Fruit fly (Drosophila melanogaster) ovary, adult (tissue): ENCODE data around the gene CG13679.

Source experiments
- CG17801 ChIP-seq: fragments of 200-800 bp; optimal IDR thresholded peaks from 2 replicates; lab custom pipeline; 2019; ENCODE audit warnings: missing biosample characterization, mild to moderate bottlenecking, missing genetic modification characterization, moderate library complexity; ENCODE audit not compliant: partially characterized antibody

CG13679 gene

DNA sequence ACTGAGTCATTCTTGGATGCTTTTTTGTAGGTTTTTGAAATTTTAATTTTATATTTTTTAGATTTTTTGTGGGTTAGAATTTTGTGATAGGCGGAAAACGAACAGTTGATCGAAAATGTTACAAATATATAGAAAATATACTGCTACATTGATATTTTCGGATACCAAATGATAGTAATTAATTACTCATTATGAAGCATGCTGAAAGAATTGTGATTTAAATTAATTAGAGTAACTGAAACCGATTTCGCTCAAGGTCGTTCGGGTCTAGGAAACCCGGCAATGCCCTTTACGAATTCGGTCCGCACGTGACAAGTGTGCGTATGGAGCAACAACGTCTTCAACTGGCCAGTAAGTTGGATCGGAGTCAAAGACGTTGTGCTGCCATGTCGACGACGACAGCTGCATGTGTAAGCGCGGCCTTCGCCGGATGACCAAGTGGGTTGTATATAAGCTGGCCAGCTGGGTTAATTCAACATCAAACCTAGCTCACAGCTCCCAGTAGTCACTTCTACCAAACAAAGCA, at the start of gene CG13679, which contains the start of gene CG7366:
TSS of gene CG13679 (plus strand) at position 476 of the 526 bp plus-strand sequence.
TSS of gene CG7366 (minus strand) at position 101 of the 526 bp plus-strand sequence.
- TF ChIP-seq CG17801 (GFP tag; lab: Kevin White, UChicago) = no peak

DNA sequence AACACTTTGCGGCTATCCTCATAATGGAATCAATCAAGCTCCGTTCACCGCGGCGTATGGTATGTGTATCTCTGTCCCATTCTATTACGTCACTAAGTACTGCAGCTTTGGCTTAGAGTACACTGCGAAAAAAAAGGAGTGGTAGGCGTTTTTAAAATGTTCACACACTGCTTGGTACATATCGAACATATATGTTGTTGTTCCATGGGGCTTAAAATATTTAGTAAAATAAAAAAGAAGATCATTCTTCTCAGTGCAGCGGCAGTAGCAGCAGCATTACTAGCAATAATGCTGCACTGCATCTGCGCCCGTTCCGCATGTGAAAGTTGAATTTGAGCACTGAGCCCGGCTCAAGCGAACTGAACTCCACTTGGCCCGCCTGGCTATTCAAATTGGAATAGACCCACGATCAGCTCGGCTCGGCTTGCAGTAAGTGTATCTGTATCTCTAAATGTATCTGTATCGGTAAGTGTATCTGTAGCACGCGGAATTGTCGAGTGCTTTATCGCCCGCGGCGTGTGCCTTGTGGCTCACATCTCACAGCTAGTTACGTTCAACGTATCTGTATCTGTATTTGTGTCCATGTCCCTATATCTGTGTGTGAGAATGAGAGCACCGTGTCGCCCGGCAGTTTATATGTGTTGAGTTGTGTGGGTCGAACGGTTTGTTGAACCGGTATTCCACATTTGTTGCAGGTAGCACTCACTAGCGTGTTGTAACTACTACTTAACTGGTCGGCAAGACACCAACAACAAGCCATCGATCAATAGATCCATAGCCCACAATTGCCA, 49.2 kb upstream of the CG13679 start:
- no peak for TF ChIP-seq CG17801 (GFP tag; lab: Kevin White, UChicago)

DNA sequence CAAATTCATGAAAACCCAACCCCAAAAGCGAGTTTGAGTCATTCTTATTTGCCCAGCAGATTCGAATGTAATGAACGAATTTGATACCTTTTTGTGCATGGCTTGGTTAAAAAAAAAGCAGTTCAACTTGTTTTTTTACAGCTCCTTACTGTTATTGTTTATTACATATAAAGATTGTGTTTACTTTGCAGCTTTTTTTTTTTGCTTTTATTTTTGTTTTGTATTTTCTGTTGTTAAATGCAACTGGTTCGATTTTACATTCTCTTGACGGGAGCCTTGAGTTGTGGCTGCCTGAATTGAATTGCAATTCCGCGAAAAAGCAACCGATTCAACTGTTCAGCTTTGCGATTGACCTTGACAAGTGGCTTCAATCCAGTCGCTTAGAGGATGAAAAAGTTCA, 48.0 kb upstream of the CG13679 start:
- TF ChIP-seq CG17801 (GFP tag; lab: Kevin White, UChicago) = no peak

DNA sequence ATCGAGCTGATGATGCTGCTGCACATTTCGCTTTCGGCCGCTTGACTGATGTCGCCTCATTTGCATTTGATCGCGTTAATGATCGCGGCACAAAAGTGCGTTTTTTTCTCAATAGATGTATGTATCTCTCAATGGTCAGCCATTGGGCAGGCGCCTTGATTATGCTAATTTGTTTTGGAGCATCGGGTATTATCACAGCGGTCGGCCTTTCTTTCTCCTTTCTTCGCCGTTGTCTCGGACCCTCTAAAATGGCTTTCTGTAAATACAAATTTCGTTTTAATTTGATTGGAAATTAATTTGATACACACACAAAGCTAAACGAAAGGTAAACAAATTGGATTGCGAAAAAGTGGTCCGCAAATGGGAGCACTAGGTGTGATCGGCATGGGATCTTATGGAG, 47.3 kb upstream of the CG13679 start:
- no peak for TF ChIP-seq CG17801 (GFP tag; lab: Kevin White, UChicago)

DNA sequence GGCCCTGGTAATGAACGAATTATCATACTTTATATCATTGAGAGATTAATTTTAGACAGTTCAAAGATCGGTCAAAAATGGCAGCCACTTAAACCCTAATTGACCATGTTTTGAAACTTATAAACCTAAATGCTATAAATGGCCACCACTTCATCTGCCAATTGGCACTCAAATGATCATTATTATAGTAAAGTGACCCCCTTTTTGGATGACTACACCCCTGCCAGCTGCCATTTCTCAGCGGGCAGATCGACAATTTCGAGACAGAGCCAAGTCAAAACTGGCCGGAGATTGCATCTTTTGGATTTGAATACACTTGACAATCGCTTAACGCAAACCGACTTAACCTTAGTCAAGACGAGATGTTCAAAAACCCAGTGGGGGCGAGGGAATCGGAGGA, 46.4 kb upstream of the CG13679 start:
- no peak for TF ChIP-seq CG17801 (GFP tag; lab: Kevin White, UChicago)

DNA sequence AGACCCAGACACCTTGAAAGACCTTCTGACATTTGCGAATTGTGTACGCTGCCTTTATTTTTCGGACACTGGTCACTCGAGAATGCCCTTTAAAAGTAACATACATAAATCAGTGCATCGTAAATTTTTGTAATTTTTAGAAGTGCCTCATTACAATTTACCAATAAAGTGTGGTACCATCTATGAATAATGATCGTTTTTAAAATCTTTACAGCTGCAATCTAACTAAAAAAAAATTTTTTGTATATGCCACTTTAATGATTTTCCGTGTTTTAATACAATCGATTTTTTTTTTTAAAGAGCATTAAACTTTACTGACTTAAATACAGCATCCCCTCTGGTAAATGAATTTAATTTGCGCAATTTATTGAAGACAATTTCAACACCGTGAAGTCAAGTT, 45.5 kb upstream of the CG13679 start:
- no peak for TF ChIP-seq CG17801 (GFP tag; lab: Kevin White, UChicago)

DNA sequence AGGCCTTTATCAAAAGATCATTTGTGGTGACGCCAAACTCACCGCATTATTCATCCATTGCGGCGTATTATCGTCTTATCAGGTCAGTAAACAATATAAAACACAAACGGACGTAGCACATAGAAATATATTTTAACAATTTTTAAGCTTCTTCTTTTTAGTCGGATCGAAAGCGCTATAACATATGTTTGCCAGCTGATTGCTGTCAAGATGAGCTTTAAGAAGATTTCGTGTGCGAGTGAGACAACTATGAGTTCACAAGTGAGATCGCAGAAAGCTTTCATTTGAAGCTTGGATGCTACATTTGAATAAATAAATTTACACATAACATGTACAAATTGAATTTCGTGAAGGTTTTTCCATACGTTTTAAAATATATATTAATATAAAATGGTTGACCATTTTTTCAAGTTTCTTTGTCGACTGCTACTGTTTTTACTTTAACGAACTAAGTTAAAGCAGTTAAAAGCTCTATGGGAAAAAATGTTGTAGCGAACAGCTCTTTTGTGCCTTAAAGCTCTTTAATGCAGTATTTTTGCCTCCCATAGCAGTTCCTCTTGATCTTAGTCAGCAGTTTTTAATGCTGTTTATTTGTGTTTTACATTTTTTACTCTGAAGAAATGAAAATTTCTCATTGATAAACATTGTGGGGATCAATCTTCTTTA, 43.7 kb upstream of the CG13679 start, which contains the start of gene CG42445:
TSS of gene CG42445 (minus strand) at position 186 of the 666 bp plus-strand sequence.
- TF ChIP-seq CG17801 (GFP tag; lab: Kevin White, UChicago) = peak; percentile 14

DNA sequence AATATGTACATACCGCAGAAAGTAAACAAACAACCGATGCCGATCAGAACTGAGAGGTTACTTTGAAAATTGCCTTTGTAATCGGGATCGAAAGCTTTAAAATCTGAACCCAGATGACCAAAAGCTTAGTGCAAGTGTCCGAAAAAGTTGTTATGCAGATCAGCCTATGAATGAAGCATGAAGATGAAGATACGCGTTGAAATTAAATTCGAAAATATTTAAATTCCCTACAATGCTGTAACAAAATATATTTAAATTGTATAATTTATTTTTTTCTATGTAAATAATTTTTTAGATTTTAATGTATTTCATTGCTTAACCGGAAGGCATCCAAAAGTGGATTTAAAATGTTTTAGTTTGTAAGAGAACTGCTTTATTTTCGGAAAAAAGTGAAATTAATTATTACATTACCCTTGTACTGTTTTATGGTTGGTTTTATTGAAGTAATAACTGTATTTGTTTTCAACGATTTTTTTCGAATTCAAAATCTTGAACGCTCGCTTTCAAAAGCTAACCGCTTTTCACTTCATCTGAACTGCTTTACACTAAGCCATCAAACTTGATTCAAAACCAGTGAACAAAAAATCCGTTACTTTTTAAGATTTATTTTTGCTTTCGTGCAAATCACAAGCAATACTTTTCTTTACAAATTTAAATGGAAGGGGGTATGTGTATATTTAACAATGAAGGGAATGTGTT, 42.7 kb upstream of the CG13679 start, which contains the start of gene CG43886:
TSS of gene CG43886 (minus strand) at position 51 of the 699 bp plus-strand sequence.
- no peak for TF ChIP-seq CG17801 (GFP tag; lab: Kevin White, UChicago)

DNA sequence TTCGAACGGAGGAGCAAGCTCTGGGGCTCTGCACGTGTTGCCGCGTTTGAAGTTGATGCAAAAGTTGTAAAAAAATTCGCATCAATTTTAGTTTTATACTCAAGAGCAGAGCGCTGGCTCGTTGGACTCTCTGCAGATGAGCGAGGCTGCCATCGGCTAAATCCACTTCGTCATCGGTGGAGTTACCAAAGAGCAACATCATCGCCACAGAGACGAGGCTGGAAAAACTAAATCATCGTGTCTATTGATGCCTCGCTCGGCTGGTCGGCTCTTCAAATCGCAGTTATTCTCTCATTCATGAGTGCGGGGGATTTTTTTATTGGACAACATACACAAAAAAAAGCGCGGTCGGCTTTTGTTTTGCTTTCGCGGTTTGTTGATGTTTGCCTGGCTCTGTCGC, 37.2 kb upstream of the CG13679 start, which contains the start of gene CG13675:
TSS of gene CG13675 (minus strand) at position 83 of the 400 bp plus-strand sequence.
- TF ChIP-seq CG17801 (GFP tag; lab: Kevin White, UChicago) = no peak

DNA sequence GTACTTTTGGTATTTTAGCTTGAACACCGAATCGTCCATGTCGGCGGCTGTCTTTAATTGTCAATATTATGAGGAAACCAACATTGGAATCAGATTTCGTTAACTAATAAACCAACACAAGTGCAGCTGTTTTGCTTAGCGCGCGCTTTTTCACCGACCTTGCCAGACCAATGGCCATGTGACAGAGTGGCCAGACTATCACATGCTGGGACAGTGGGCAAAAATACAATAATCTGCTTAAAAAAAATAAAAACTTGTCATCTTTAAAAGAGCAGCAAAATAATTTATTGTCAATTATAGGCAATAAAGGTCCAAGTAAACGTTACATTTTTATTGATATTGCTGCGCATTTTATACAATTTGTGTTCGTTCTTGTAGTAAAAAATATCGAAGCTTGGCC, 26.8 kb upstream of the CG13679 start, which contains the start of gene RecQ4:
TSS of gene RecQ4 (minus strand) at position 161 of the 400 bp plus-strand sequence.
- no peak for TF ChIP-seq CG17801 (GFP tag; lab: Kevin White, UChicago)

DNA sequence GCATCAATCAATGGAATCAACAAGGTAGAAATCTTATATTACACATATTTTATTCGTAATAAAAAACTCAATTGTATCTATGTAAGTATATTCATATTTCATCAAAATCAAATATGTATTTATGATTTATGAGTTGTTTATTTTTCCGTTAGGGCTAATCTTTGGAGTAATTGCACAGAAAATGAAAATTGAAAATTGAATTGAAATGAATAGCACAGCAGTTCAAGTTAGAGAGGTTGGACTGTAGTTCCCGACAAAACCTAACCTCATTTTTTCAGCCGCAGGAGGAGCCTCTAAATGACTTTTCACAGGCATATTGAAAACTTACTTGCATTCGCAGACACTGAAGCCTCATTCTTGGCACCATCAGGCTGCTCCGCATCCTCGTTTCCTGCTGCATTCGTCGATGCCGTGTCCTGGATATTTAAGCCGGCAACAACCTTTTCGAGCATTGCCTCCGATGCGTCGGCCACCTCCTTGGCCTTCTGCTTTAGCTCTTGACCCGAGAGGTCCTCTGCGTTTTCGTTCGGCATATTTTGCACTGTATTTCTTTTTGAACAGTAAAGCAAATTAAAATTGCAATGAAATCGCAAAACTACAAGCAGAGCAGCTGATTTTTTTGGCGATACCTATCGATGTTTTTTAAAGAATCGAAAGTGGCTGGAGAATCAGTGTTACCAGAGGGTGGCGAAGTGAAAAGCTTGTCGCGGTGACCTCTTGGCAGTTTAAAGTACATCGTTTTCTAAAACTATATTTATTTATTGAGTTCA, 24.6 kb upstream of the CG13679 start, which contains the start of gene Nmt:
TSS of gene Nmt (minus strand) at position 635 of the 770 bp plus-strand sequence.
- TF ChIP-seq CG17801 (GFP tag; lab: Kevin White, UChicago) = no peak

DNA sequence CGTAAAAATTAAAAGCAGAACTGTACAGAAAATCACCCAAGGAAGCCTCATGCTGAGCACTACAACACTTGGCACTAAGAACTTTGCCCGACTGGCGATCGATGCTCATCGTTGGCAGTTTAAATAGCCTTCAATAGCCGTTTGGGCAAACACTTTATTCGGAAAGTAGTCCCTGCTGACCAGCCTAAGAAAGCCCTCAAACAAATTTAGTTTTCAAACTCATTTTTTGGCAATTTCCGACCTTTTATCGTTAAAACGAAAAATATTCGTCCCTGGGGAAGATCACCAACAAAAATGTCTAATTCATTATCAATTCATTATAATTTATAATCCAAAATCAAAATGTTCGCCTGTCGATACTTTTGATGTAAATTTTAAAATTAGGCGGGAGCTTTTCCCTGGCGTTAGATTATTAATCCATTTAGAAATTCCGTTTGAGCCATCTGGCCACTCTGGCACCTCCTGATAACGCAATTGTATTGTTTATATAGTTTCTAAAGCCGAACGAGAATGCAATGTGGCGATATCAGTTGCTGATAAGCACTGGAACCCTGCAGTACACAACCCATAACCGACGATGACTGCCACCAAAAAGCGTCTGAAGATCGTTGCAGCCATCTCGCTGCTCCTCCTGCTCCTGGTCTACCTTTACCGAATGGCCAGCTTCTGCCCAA, 22.0 kb upstream of the CG13679 start, which contains the start of the genes mthl7 and Uxs:
TSS of gene mthl7 (minus strand) at position 51 of the 674 bp plus-strand sequence.
TSS of gene Uxs (plus strand) at position 460 of the 674 bp plus-strand sequence.
- TF ChIP-seq CG17801 (GFP tag; lab: Kevin White, UChicago) = no peak
